Fruit fly (Drosophila melanogaster): ENCODE data around the gene CG7840.
A peak's percentile ranks its signal among the peaks of the same experiment; 100 is the strongest.

Gene CG7840

dm6 chr2L:8350560-8351171 lies 45.3 kb downstream of the CG7840 start:
- TF ChIP-seq Hr51 (GFP tag; optimal IDR thresholded peaks at IDR 0.05): peak in 1 of 2 experiments; percentile 26
- no peak for TF ChIP-seq lmd (GFP tag; IDR thresholded peaks at IDR 0.05)
- TF ChIP-seq tna (GFP tag; IDR thresholded peaks at IDR 0.05; ENCODE audit: partially characterized antibody): no peak
- peak; percentile 39 for TF ChIP-seq Asciz (GFP tag; optimal IDR thresholded peaks at IDR 0.05)
- no peak for TF ChIP-seq gfzf (GFP tag; optimal IDR thresholded peaks at IDR 0.05)
- TF ChIP-seq grn (GFP tag; optimal IDR thresholded peaks at IDR 0.05): peak; percentile 74
- TF ChIP-seq Nf-YB (GFP tag; optimal IDR thresholded peaks at IDR 0.05): peak; percentile 3
- no peak for TF ChIP-seq al (GFP tag; IDR thresholded peaks at IDR 0.05)
- peak; percentile 14 for TF ChIP-seq gcm (GFP tag; optimal IDR thresholded peaks at IDR 0.05)
- TF ChIP-seq ara (GFP tag; IDR thresholded peaks at IDR 0.05): no peak
- TF ChIP-seq wek (GFP tag; optimal IDR thresholded peaks at IDR 0.05): peak; percentile 52
- TF ChIP-seq Nf-YA (GFP tag; IDR thresholded peaks at IDR 0.05): no peak
- TF ChIP-seq scrt (GFP tag; optimal IDR thresholded peaks at IDR 0.05): peak; percentile 49
- TF ChIP-seq CG7372 (GFP tag; IDR thresholded peaks at IDR 0.05): peak; percentile 68
- TF ChIP-seq ERR (GFP tag; optimal IDR thresholded peaks at IDR 0.05): no peak
- no peak for TF ChIP-seq CG2116 (GFP tag; optimal IDR thresholded peaks at IDR 0.05)
- no peak for TF ChIP-seq Trl (optimal IDR thresholded peaks at IDR 0.05)
- peak; percentile 8 for TF ChIP-seq Trl (GFP tag; optimal IDR thresholded peaks at IDR 0.05)
- no peak for TF ChIP-seq CG2875 (GFP tag; optimal IDR thresholded peaks at IDR 0.05)
- TF ChIP-seq CG10321 (GFP tag; IDR thresholded peaks at IDR 0.05): no peak
- no peak for TF ChIP-seq fd64A (GFP tag; optimal IDR thresholded peaks at IDR 0.05)
- no peak for TF ChIP-seq shn (GFP tag; optimal IDR thresholded peaks at IDR 0.05)
- TF ChIP-seq CG10366 (GFP tag; IDR thresholded peaks at IDR 0.05): no peak
- TF ChIP-seq CrebB (tag; optimal IDR thresholded peaks at IDR 0.05): peak; percentile 71
- TF ChIP-seq gem (tag; optimal IDR thresholded peaks at IDR 0.05): peak; percentile 50
- no peak for TF ChIP-seq Poxn (GFP tag; IDR thresholded peaks at IDR 0.05)
- TF ChIP-seq ci (GFP tag; IDR thresholded peaks at IDR 0.05): no peak; the same call in 2 of the 3 replicates
- peak; percentile 49 for TF ChIP-seq B-H2 (GFP tag; optimal IDR thresholded peaks at IDR 0.05)
- no peak for TF ChIP-seq CG30431 (GFP tag; optimal IDR thresholded peaks at IDR 0.05)
- peak; percentile 10 for TF ChIP-seq CG16863 (GFP tag; optimal IDR thresholded peaks at IDR 0.05)
- TF ChIP-seq CG15011 (GFP tag; optimal IDR thresholded peaks at IDR 0.05): peak; percentile 47
- TF ChIP-seq CG16815 (GFP tag; optimal IDR thresholded peaks at IDR 0.05): no peak
- no peak for TF ChIP-seq CG5245 (GFP tag; optimal IDR thresholded peaks at IDR 0.05)
- no peak for TF ChIP-seq CG7556 (GFP tag; optimal IDR thresholded peaks at IDR 0.05)
- TF ChIP-seq CG3995 (GFP tag; optimal IDR thresholded peaks at IDR 0.05): no peak
- no peak for TF ChIP-seq CG6272 (GFP tag; IDR thresholded peaks at IDR 0.05)
- TF ChIP-seq CG8281 (tag; optimal IDR thresholded peaks at IDR 0.05): no peak
- no peak for TF ChIP-seq yki (optimal IDR thresholded peaks at IDR 0.05)
- no peak for TF ChIP-seq tap (tag; optimal IDR thresholded peaks at IDR 0.05)
- TF ChIP-seq CG7987 (GFP tag; optimal IDR thresholded peaks at IDR 0.05): peak; percentile 44
- TF ChIP-seq aop (GFP tag; IDR thresholded peaks at IDR 0.05): no peak
- TF ChIP-seq NfI (GFP tag; optimal IDR thresholded peaks at IDR 0.05): peak; percentile 2
- peak; percentile 69 for TF ChIP-seq PHDP (tag; optimal IDR thresholded peaks at IDR 0.05)
- peak; percentile 29; the same call in 1 of the 2 replicates for TF ChIP-seq HLH3B (GFP tag; IDR thresholded peaks at IDR 0.05)
- TF ChIP-seq CG6791 (GFP tag; IDR thresholded peaks at IDR 0.05; ENCODE audit: partially characterized antibody): no peak
- no peak for TF ChIP-seq Oaz (GFP tag; IDR thresholded peaks at IDR 0.05)
- TF ChIP-seq tio (GFP tag; optimal IDR thresholded peaks at IDR 0.05): no peak
- peak; percentile 57 for TF ChIP-seq CG34376 (GFP tag; optimal IDR thresholded peaks at IDR 0.05)
- TF ChIP-seq gce (GFP tag; IDR thresholded peaks at IDR 0.05): no peak; the same call in 2 of the 3 replicates
- no peak for TF ChIP-seq p53 (GFP tag; optimal IDR thresholded peaks at IDR 0.05)
- peak; percentile 55; the same call in 1 of the 2 replicates for TF ChIP-seq sob (GFP tag; IDR thresholded peaks at IDR 0.05)

All from whole organism, embryonic.